Worm (Caenorhabditis elegans) whole organism, L4 larva: ENCODE measurements around the gene vps-36.

Experiments
- F37D6.2 ChIP-seq: sonication (generic microtip); optimal IDR thresholded peaks from 2 replicates; lab custom pipeline; 2016; ENCODE audit warnings: mild to moderate bottlenecking, missing genetic modification characterization, missing compliant biosample characterization
- T20F7.1 ChIP-seq: fragments of 200-800 bp; sonication (Bioruptor generic); optimal IDR thresholded peaks from 2 replicates; lab custom pipeline; 2018; ENCODE audit warnings: mild to moderate bottlenecking, missing genetic modification characterization, missing compliant biosample characterization
- Y48G9A.11 ChIP-seq: fragments of 200-800 bp; sonication (Bioruptor generic); IDR thresholded peaks from 2 replicates; pipeline ENCODE4 v1.3.6; 2022; ENCODE audit warnings: missing genetic modification reagents, missing genetic modification characterization, missing compliant biosample characterization
- ceh-20 ChIP-seq: fragments of 200-800 bp; sonication (Bioruptor generic); IDR thresholded peaks from 2 replicates; pipeline ENCODE4 v1.3.6; 2022; ENCODE audit warnings: missing genetic modification reagents, missing genetic modification characterization, missing compliant biosample characterization
- ceh-82 ChIP-seq: sonication (generic microtip); optimal IDR thresholded peaks from 2 replicates; lab custom pipeline; 2017; ENCODE audit warnings: missing biosample characterization, missing genetic modification characterization
- ces-1 ChIP-seq: fragments of 150-350 bp; sonication (generic microtip); optimal IDR thresholded peaks from 4 replicates; lab custom pipeline; 2014; ENCODE audit warnings: missing biosample characterization, missing genetic modification reagents, missing genetic modification characterization
- cey-2 ChIP-seq: sonication (generic microtip); optimal IDR thresholded peaks from 3 replicates; lab custom pipeline; 2017; ENCODE audit warnings: missing genetic modification characterization, mild to moderate bottlenecking, missing compliant biosample characterization, antibody characterized with exemption, borderline replicate concordance; ENCODE audit not compliant: insufficient read depth
- daf-16 ChIP-seq, 3 experiments: sonication (generic microtip); optimal IDR thresholded peaks; 2 replicates each; lab custom pipeline; 2016 to 2017; ENCODE audit warnings: missing genetic modification characterization in 3 of 3, missing genetic modification reagents in 3 of 3, mild to moderate bottlenecking in 2 of 3, missing compliant biosample characterization in 2 of 3, missing biosample characterization in 1 of 3, moderate library complexity in 1 of 3
- dpl-1 ChIP-seq: fragments of 150-350 bp; optimal IDR thresholded peaks from 2 replicates; lab custom pipeline; 2014; ENCODE audit warnings: missing biosample characterization, missing genetic modification reagents, missing genetic modification characterization
- egl-27 ChIP-seq: sonication (generic microtip); optimal IDR thresholded peaks from 3 replicates; lab custom pipeline; 2017; ENCODE audit warnings: missing biosample characterization, missing genetic modification reagents, missing genetic modification characterization
- hif-1 ChIP-seq, 2 experiments: sonication (generic microtip); optimal IDR thresholded peaks; 2 replicates each; lab custom pipeline; 2016 to 2017; ENCODE audit warnings: missing compliant biosample characterization in 2 of 2, missing genetic modification characterization in 2 of 2, missing genetic modification reagents in 2 of 2, missing genotype in 2 of 2, mild to moderate bottlenecking in 1 of 2
- hlh-30 ChIP-seq: sonication (generic microtip); optimal IDR thresholded peaks from 2 replicates; lab custom pipeline; 2017; ENCODE audit warnings: antibody characterized with exemption, mild to moderate bottlenecking, missing genetic modification characterization, missing compliant biosample characterization; ENCODE audit not compliant: insufficient read depth
- hmg-1.1 ChIP-seq: fragments of 200-800 bp; sonication (Bioruptor generic); IDR thresholded peaks from 2 replicates; pipeline ENCODE4 v1.3.6; 2022; ENCODE audit warnings: missing genetic modification reagents, missing genetic modification characterization, missing compliant biosample characterization
- lin-15B ChIP-seq: fragments of 150-350 bp; sonication (generic microtip); optimal IDR thresholded peaks from 3 replicates; lab custom pipeline; 2014; ENCODE audit warnings: missing biosample characterization, missing genetic modification characterization
- lin-38 ChIP-seq: fragments of 200-800 bp; sonication (Bioruptor generic); IDR thresholded peaks from 2 replicates; pipeline ENCODE4 v1.3.6; 2022; ENCODE audit warnings: missing genetic modification reagents, missing genetic modification characterization, missing compliant biosample characterization
- lsy-2 ChIP-seq, 2 experiments: fragments of 150-350 bp in 1 of 2; sonication (generic microtip) in 1 of 2; optimal IDR thresholded peaks; 2 replicates each; lab custom pipeline; 2014 to 2017; ENCODE audit warnings: missing biosample characterization in 2 of 2, missing genetic modification characterization in 2 of 2
- madf-5 ChIP-seq, 2 experiments: fragments of 200-800 bp; sonication (Bioruptor generic); IDR thresholded peaks; 2 replicates each; pipeline ENCODE4 v1.3.6; 2022; ENCODE audit warnings: missing compliant biosample characterization in 2 of 2, missing genetic modification characterization in 2 of 2
- mdt-29 ChIP-seq: fragments of 200-800 bp; sonication (Bioruptor generic); IDR thresholded peaks from 2 replicates; pipeline ENCODE4 v1.3.6; 2022; ENCODE audit warnings: missing genetic modification reagents, missing genetic modification characterization, missing compliant biosample characterization
- nhr-237 ChIP-seq: sonication (generic microtip); optimal IDR thresholded peaks from 2 replicates; lab custom pipeline; 2017; ENCODE audit warnings: missing biosample characterization, missing genetic modification characterization
- nhr-25 ChIP-seq: sonication (generic microtip); optimal IDR thresholded peaks from 2 replicates; lab custom pipeline; 2017; ENCODE audit warnings: missing genetic modification characterization, mild to moderate bottlenecking, missing compliant biosample characterization, antibody characterized with exemption, moderate library complexity, borderline replicate concordance; ENCODE audit not compliant: insufficient read depth
- nhr-28 ChIP-seq: fragments of 150-350 bp; optimal IDR thresholded peaks from 2 replicates; lab custom pipeline; 2014; ENCODE audit warnings: missing biosample characterization, missing genetic modification characterization
- nhr-48 ChIP-seq: sonication (generic microtip); optimal IDR thresholded peaks from 2 replicates; lab custom pipeline; 2016; ENCODE audit warnings: mild to moderate bottlenecking, missing genetic modification characterization, missing compliant biosample characterization
- nhr-6 ChIP-seq: fragments of 150-350 bp; optimal IDR thresholded peaks from 2 replicates; lab custom pipeline; 2014; ENCODE audit warnings: missing biosample characterization, missing genetic modification characterization
- nhr-77 ChIP-seq: fragments of 150-350 bp; optimal IDR thresholded peaks from 2 replicates; lab custom pipeline; 2014; ENCODE audit warnings: missing biosample characterization, missing genetic modification characterization
- pha-4 ChIP-seq, 2 experiments: fragments of 150-350 bp in 1 of 2; fragments of 200-800 bp in 1 of 2; sonication (Bioruptor generic) in 1 of 2; IDR thresholded peaks in 1 of 2; optimal IDR thresholded peaks in 1 of 2; 2 replicates each; pipeline versions ENCODE4 v1.3.6 to Lab custom; 2014 to 2022; ENCODE audit warnings: missing genetic modification characterization in 2 of 2, missing genetic modification reagents in 2 of 2, missing biosample characterization in 1 of 2, missing compliant biosample characterization in 1 of 2
- php-3 ChIP-seq: fragments of 200-800 bp; sonication (Bioruptor generic); IDR thresholded peaks from 2 replicates; pipeline ENCODE4 v1.3.6; 2022; ENCODE audit warnings: missing genetic modification reagents, missing genetic modification characterization, missing compliant biosample characterization
- rbr-2 ChIP-seq: sonication (generic microtip); optimal IDR thresholded peaks from 2 replicates; lab custom pipeline; 2016; ENCODE audit warnings: missing genotype, missing genetic modification characterization, missing compliant biosample characterization
- snpc-1.2 ChIP-seq: fragments of 200-800 bp; sonication (Bioruptor generic); IDR thresholded peaks from 2 replicates; pipeline ENCODE4 v1.3.6; 2022; ENCODE audit warnings: missing genetic modification reagents, missing genetic modification characterization, missing compliant biosample characterization
- snpc-4 ChIP-seq: fragments of 150-350 bp; optimal IDR thresholded peaks from 2 replicates; lab custom pipeline; 2014; ENCODE audit warnings: missing biosample characterization, missing genetic modification characterization
- spr-3 ChIP-seq: fragments of 200-800 bp; sonication (Bioruptor generic); optimal IDR thresholded peaks from 2 replicates; lab custom pipeline; 2018; ENCODE audit warnings: mild to moderate bottlenecking, missing genetic modification characterization, missing compliant biosample characterization
- tag-97 ChIP-seq: fragments of 200-800 bp; sonication (Bioruptor generic); IDR thresholded peaks from 2 replicates; pipeline ENCODE4 v1.3.6; 2022; ENCODE audit warnings: missing genetic modification characterization, missing compliant biosample characterization
- zfp-2 ChIP-seq: sonication (generic microtip); optimal IDR thresholded peaks from 2 replicates; lab custom pipeline; 2016; ENCODE audit warnings: mild to moderate bottlenecking, missing genetic modification characterization, missing compliant biosample characterization
- zfp-3 ChIP-seq: fragments of 200-800 bp; sonication (Bioruptor generic); conservative IDR thresholded peaks from 2 replicates; pipeline ENCODE4 v1.3.6; 2022; ENCODE audit warnings: missing genetic modification reagents, missing genetic modification characterization, missing compliant biosample characterization
- ztf-7 ChIP-seq: fragments of 150-350 bp; optimal IDR thresholded peaks from 2 replicates; lab custom pipeline; 2014; ENCODE audit warnings: missing biosample characterization, missing genetic modification characterization

The vps-36 gene

DNA sequence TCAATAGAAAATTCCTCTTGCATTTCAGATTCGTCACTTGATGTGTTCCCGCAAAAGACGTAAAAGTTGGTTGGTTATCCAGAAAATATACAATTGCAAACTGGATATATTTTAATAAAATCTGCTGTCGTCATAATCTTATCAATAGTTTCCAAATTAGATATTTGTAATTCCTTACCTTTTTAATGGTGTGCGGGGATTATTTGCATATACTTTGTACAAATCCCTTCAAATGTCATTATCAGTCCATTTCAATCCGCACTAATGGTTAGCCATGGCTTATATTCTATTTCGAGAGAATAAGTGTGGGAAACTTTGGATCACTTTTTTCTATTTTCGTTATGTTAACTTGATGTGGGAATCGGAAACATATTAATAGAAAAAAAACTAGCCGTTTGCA is 43.6 kb upstream of the vps-36 start:
- TF ChIP-seq spr-3 (GFP tag; lab: Kevin White, UChicago) (no peak), nhr-48 (tag; lab: Kevin White, UChicago) (no peak), lin-38 (GFP tag; lab: Robert Waterston, UW) (no peak), madf-5 (GFP tag; IDR thresholded peaks at IDR 0.05; lab: Robert Waterston, UW) (no peak), ceh-82 (tag; lab: Kevin White, UChicago) (no peak), nhr-25 (tag; lab: Kevin White, UChicago) (no peak), snpc-4 (tag; lab: Kevin White, UChicago) (no peak), hif-1 (tag; optimal IDR thresholded peaks at IDR 0.05; lab: Kevin White, UChicago) (no peak), lsy-2 (tag; optimal IDR thresholded peaks at IDR 0.05; lab: Kevin White, UChicago) (no peak)

DNA sequence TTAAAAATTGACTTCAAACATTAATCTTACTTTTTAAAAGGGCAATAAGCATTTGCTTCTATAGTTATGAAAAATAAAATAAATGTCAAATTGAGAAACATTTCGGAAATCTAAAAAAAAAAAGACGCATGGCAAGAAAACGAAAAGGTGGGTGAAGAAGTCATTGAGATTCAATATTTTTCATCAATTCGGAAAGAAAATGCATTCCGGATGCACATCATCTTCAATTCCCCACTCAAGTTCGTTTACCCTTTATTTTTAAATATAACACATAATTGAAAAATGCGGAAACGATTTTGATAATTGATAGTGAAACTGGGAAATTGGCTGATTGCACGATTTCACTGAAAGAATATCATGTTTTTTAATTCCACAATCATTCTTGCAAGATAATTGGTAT is 42.0 kb upstream of the vps-36 start, which contains the start of gene F53B7.4:
F53B7.4 (minus strand) TSS at position 101 of the 400 bp plus-strand sequence.
- TF ChIP-seq ceh-20 (GFP tag; lab: Robert Waterston, UW) (no peak), egl-27 (tag; lab: Kevin White, UChicago) (no peak), rbr-2 (tag; lab: Kevin White, UChicago) (no peak)
- TF ChIP-seq, all 104 proteins: peak for 0

DNA sequence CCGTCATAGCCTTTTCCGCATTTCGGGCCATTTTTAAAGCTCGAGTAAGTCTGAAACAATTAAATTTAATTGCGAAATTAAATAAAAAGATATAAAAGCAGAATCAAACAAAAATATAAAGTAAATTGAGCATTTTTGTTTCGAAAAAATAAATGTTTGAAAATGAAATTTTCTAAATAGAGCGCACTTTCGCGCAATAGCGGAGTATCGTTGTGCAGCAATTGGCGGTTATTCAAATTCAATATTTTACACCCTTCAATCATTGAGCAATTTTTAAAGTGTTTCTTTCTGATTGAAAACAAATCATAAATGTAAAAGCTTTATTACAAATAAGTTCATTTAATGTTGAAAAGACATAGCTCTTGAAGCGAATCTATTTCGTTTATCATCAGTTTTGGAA is 40.2 kb upstream of the vps-36 start, which contains the start of gene isy-1:
isy-1 (minus strand) TSS at position 50 of the 400 bp plus-strand sequence.
- TF ChIP-seq dpl-1 (peak; percentile 94), zfp-2 (tag; lab: Kevin White, UChicago) (no peak), nhr-48 (tag; lab: Kevin White, UChicago) (no peak), lin-15B (tag; lab: Kevin White, UChicago) (peak; percentile 34), mdt-29 (GFP tag; lab: Robert Waterston, UW) (no peak), cey-2 (tag; lab: Kevin White, UChicago) (no peak), nhr-28 (tag; lab: Kevin White, UChicago) (peak; percentile 53), snpc-1.2 (GFP tag; lab: Robert Waterston, UW) (no peak), rbr-2 (tag; lab: Kevin White, UChicago) (peak; percentile 16), hmg-1.1 (GFP tag; lab: Robert Waterston, UW) (0 out of 2 replicates have a peak, but pooled peaks have one; percentile 18), daf-16 (GFP tag; optimal IDR thresholded peaks at IDR 0.05; lab: Kevin White, UChicago) (no peak), daf-16 (tag; optimal IDR thresholded peaks at IDR 0.05; lab: Kevin White, UChicago) (peak; percentile 19), php-3 (GFP tag; lab: Robert Waterston, UW) (no peak), ztf-7 (tag; lab: Kevin White, UChicago) (no peak), T20F7.1 (GFP tag; lab: Kevin White, UChicago) (peak; percentile 96), lsy-2 (tag; optimal IDR thresholded peaks at IDR 0.05; lab: Kevin White, UChicago) (peak in 1 of 2 experiments; percentile 86), nhr-77 (tag; lab: Kevin White, UChicago) (peak; percentile 60), zfp-3 (GFP tag; lab: Robert Waterston, UW) (no peak), tag-97 (GFP tag; lab: Robert Waterston, UW) (no peak), F37D6.2 (tag; lab: Kevin White, UChicago) (no peak), hlh-30 (tag; lab: Kevin White, UChicago) (peak; percentile 54), nhr-6 (tag; lab: Kevin White, UChicago) (peak; percentile 70), ces-1 (GFP tag; lab: Kevin White, UChicago) (peak; percentile 32), lin-38 (GFP tag; lab: Robert Waterston, UW) (peak; percentile 89), pha-4 (GFP tag; IDR thresholded peaks at IDR 0.05; lab: Robert Waterston, UW) (no peak), pha-4 (tag; optimal IDR thresholded peaks at IDR 0.05; lab: Kevin White, UChicago) (peak; percentile 13), nhr-237 (tag; lab: Kevin White, UChicago) (no peak), Y48G9A.11 (peak; percentile 86)
- TF ChIP-seq, all 104 proteins: peak for 15
